Worm (Caenorhabditis elegans): ENCODE results near the gene W07A12.8.

Gene W07A12.8

DNA sequence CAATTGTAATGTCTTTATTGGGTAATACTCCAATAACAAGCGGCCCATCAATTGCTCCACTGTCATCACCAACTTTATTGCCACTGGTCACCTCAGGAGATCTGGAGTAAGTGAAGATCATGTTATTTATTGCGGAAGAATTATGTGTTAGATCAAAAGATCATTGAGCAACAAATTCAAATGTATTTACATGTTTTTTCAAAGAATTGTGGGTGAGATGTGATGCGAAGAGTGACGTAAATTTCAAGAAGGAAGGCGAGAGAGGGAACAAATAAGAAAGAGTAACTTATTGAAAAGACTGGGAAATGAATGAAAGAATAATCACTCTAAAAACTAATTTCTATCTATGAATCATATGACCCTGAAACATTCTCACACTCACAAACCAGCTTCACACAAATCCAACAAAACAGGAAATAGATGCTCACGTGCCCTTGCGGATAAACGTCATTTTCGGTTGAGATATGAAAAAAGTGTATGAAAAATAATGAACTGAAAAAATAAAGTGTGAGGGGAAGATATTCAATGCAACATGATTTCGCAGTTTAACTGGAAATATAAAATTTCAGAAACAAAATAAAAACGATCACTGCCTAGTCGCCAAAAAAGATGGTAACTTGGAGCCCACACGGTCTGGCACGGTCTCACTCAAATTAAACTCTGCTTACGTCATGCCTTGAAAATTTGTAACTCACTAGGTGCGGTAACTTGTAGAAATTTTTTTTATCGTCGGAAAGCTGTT, 44.6 kb downstream of the W07A12.8 start (continued):
- TF ChIP-seq lin-14 (GFP tag; optimal IDR thresholded peaks at IDR 0.05) (peak; percentile 55), nhr-19 (GFP tag; conservative IDR thresholded peaks at IDR 0.05) (no peak), nhr-28 (tag; optimal IDR thresholded peaks at IDR 0.05) (no peak), sup-37 (GFP tag; optimal IDR thresholded peaks at IDR 0.05) (no peak), skn-1 (tag; optimal IDR thresholded peaks at IDR 0.05) (no peak), nhr-90 (tag; optimal IDR thresholded peaks at IDR 0.05; ENCODE audit: poor library complexity) (no peak)

- TF ChIP-seq efl-1 (optimal IDR thresholded peaks at IDR 0.05) (no peak), efl-1 (GFP tag; optimal IDR thresholded peaks at IDR 0.05 in 1 of 2) (peak in 1 of 2 experiments; percentile 51), dsc-1 (tag; optimal IDR thresholded peaks at IDR 0.05) (peak; percentile 93), snu-23 (GFP tag; optimal IDR thresholded peaks at IDR 0.05) (no peak), rnt-1 (tag; optimal IDR thresholded peaks at IDR 0.05) (no peak), fkh-8 (tag; optimal IDR thresholded peaks at IDR 0.05) (peak; percentile 56), lsy-2 (tag; optimal IDR thresholded peaks at IDR 0.05) (no peak), nhr-28 (tag; optimal IDR thresholded peaks at IDR 0.05) (no peak), alr-1 (tag; optimal IDR thresholded peaks at IDR 0.05; ENCODE audit: borderline replicate concordance) (no peak), nhr-85 (tag) (no peak), C34B4.2 (tag; optimal IDR thresholded peaks at IDR 0.05) (no peak), egl-13 (tag; optimal IDR thresholded peaks at IDR 0.05) (peak; percentile 5), sox-4 (tag; optimal IDR thresholded peaks at IDR 0.05) (peak; percentile 28), lin-13 (GFP tag; optimal IDR thresholded peaks at IDR 0.05) (no peak), xbp-1 (tag; optimal IDR thresholded peaks at IDR 0.05) (no peak), nhr-20 (tag; optimal IDR thresholded peaks at IDR 0.05) (no peak), swsn-7 (tag; optimal IDR thresholded peaks at IDR 0.05) (no peak), grh-1 (GFP tag; IDR thresholded peaks at IDR 0.05) (no peak), nhr-47 (tag; optimal IDR thresholded peaks at IDR 0.05) (peak; percentile 8), ces-1 (GFP tag; optimal IDR thresholded peaks at IDR 0.05) (no peak), fkh-10 (GFP tag; optimal IDR thresholded peaks at IDR 0.05) (no peak), ztf-4 (tag; optimal IDR thresholded peaks at IDR 0.05) (no peak), mab-9 (GFP tag; IDR thresholded peaks at IDR 0.05) (no peak), unc-62 (GFP tag; optimal IDR thresholded peaks at IDR 0.05) (no peak), isw-1 (GFP tag; IDR thresholded peaks at IDR 0.05) (no peak), C04F5.9 (tag; optimal IDR thresholded peaks at IDR 0.05) (no peak), pax-3 (tag; optimal IDR thresholded peaks at IDR 0.05) (peak; percentile 40)
Measured at ce11 chrII:9120329-9120728, 45.3 kb downstream of the W07A12.8 start.

DNA sequence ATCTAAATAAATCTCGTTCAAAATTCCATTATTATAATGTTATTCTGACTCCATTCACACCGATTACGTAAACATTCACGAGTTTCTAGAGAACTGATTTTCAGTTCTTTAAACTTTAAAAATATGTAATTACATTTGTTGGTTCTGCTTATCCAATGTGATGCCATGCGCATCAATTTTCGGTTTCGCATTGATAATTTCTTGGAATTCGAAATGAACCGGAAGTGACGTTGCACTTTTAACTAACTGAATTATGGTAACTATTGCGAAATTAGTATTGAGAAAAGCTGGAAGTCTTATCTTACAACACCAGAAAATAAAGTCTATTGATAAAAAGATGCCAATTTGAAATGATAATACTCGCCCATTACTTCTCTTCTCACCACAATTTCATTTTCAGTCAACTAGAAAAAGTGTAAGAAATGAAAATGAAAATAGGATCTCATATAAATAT, 47.8 kb downstream of the W07A12.8 start:
- TF ChIP-seq nhr-20 (tag; optimal IDR thresholded peaks at IDR 0.05) (peak; percentile 51), lin-13 (GFP tag; optimal IDR thresholded peaks at IDR 0.05) (peak; percentile 10), unc-98 (GFP tag; IDR thresholded peaks at IDR 0.05) (no peak), mab-9 (GFP tag; IDR thresholded peaks at IDR 0.05) (no peak), elt-3 (tag; optimal IDR thresholded peaks at IDR 0.05) (no peak), nhr-76 (tag; optimal IDR thresholded peaks at IDR 0.05) (no peak), mef-2 (tag; optimal IDR thresholded peaks at IDR 0.05) (no peak), blmp-1 (tag; optimal IDR thresholded peaks at IDR 0.05) (no peak), swsn-7 (tag; optimal IDR thresholded peaks at IDR 0.05) (peak; percentile 35), snpc-4 (tag; optimal IDR thresholded peaks at IDR 0.05) (no peak), pqm-1 (tag; optimal IDR thresholded peaks at IDR 0.05) (peak; percentile 3), tbx-2 (tag; optimal IDR thresholded peaks at IDR 0.05) (peak; percentile 7), lin-14 (GFP tag; optimal IDR thresholded peaks at IDR 0.05) (peak; percentile 67), snu-23 (GFP tag; optimal IDR thresholded peaks at IDR 0.05) (no peak), nhr-11 (tag; optimal IDR thresholded peaks at IDR 0.05) (peak; percentile 69), fkh-10 (GFP tag; optimal IDR thresholded peaks at IDR 0.05) (peak; percentile 14), hlh-4 (tag; optimal IDR thresholded peaks at IDR 0.05) (no peak), nhr-19 (GFP tag; conservative IDR thresholded peaks at IDR 0.05) (peak; percentile 15; the same call in 1 of the 2 replicates), alr-1 (tag; optimal IDR thresholded peaks at IDR 0.05; ENCODE audit: borderline replicate concordance) (no peak), tlp-1 (tag; optimal IDR thresholded peaks at IDR 0.05) (no peak), egl-13 (tag; optimal IDR thresholded peaks at IDR 0.05) (peak; percentile 71), ama-1 (optimal IDR thresholded peaks at IDR 0.05) (no peak), pag-3 (tag; optimal IDR thresholded peaks at IDR 0.05; ENCODE audit: borderline replicate concordance, insufficient read depth) (no peak), aly-2 (tag; optimal IDR thresholded peaks at IDR 0.05) (no peak), elt-2 (tag; optimal IDR thresholded peaks at IDR 0.05) (peak; percentile 69), skn-1 (tag; optimal IDR thresholded peaks at IDR 0.05) (no peak), C04F5.9 (tag; optimal IDR thresholded peaks at IDR 0.05) (no peak), nhr-85 (tag) (no peak), unc-30 (tag; optimal IDR thresholded peaks at IDR 0.05) (no peak)
